Worm (Caenorhabditis elegans) whole organism, dauer: ENCODE data around the gene hlh-4.

ENCODE experiments used
- unc-62 ChIP-seq: sonication (generic microtip); optimal IDR thresholded peaks from 2 replicates; lab custom pipeline; 2017; ENCODE audit warnings: missing biosample characterization, missing genetic modification reagents, missing genetic modification characterization

Gene hlh-4

DNA sequence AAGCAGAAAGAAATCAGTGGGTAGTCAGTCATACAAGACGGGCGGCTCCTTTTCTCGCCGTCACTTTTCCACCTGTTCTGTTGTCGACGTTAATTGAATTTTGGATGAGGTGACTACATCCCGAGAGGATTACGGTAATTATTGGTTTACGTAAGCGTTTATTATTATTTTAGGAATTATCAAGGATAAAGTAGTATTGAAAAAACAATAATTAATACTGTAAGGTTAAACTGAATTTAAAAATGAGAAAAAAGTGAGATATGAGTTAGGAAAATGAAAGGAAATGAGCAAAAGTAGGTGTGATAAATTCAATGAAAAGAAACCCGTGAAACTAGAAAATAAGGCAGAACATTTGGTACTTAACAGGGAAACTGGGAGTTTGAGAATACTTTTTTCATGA, at the start of gene hlh-4:
TSS of gene hlh-4 (minus strand) at position 101 of the 400 bp plus-strand sequence.
- no peak for TF ChIP-seq unc-62 (GFP tag; lab: Kevin White, UChicago)

DNA sequence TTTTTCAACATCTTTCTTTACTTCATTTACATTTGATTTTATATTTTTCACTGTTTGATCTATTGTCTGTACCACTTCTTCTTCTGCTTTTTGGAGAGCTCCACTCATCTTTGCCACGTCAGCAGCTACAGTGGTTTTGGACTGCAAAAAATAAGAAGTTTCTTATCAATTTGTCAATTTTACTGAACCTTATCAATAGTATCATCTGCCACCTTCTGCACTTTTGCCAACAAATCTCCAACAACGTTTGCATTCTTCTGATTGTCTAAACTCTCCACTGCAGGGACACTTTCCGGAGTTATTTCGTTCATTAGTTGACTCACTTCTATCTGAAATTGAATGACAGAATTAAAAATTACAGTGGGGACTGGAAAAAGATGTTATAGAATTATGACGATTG, 47.9 kb upstream of the hlh-4 start:
- TF ChIP-seq unc-62 (GFP tag; lab: Kevin White, UChicago): no peak

- no peak for TF ChIP-seq unc-62 (GFP tag; lab: Kevin White, UChicago)
Observed at ce11 chrIII:9783133-9783590, 44.3 kb upstream of the hlh-4 start.

DNA sequence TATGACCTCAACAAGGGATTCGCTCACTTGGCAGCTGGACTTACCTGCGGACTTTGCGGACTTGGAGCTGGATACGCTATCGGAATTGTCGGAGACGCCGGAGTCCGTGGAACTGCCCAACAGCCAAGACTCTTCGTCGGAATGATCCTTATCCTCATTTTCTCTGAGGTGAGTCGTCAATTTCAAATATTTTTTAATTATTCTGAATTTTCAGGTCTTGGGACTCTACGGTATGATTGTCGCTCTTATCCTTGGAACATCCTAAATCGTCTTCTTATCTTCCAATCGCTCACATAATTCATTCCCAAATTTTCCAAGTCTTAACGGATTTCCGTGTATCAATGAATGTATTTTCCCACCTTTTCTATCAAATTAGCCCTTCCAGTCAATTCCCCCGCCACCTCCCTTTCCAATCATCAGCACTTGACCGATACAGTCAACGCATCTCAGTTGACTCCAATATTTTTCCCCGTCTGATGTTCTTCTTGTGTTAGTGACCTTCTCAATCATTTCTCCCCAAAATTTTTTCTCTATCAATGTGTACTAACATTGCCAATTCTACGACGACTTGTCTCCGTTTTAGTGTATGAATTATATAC, 43.7 kb upstream of the hlh-4 start, which contains the start of gene R10E11.6:
TSS of gene R10E11.6 (plus strand) at position 524 of the 599 bp plus-strand sequence.
- TF ChIP-seq unc-62 (GFP tag; lab: Kevin White, UChicago): no peak

DNA sequence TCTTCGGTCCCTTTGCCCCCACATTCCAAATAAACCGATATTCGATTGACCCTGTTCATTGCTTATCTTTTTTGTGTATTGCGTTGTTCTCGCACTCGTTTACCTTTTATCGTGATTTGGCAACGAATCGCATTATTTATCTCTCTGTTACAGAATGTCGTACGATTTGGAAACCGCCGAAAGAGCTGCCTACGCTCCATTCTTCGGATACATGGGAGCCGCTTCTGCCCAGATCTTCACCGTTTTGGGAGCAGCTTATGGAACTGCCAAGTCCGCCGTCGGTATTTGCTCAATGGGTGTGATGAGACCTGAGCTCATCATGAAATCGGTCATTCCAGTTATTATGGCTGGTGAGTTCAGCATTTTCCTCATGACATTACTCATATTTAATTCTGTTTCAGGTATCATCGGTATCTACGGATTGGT, 43.2 kb upstream of the hlh-4 start, which contains the start of gene vha-2:
TSS of gene vha-2 (plus strand) at position 154 of the 426 bp plus-strand sequence.
- TF ChIP-seq unc-62 (GFP tag; lab: Kevin White, UChicago): no peak

DNA sequence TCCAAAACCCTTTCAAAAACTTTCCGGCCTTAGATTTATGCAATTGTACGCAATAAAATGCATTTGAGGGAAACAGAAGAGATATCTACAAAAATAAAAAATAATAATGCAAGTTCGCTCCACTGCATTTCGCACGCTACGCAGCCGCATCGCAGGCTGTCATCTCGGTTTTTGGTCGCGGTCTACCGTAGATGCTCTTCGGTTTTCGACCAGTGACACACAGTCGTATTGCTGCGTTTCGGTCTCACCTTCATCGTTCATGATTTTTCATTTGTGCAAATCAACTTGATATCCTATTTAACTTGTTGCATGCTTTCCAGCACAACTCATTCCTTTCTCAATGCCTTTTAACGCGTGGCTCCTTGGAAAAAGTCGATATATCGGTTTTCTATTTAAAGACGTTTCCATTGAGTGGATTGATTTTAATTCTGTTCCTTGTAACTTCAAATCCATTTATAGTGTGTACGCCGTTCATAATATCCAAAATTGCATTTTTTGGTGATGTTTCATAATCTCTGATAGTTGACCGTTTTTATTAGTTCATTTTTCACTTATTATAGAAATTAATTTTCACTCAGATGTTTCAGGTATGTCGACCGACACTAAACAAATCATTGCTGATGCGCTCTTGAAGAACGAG, 41.9 kb upstream of the hlh-4 start, which contains the start of gene vha-1:
TSS of gene vha-1 (plus strand) at position 590 of the 640 bp plus-strand sequence.
- TF ChIP-seq unc-62 (GFP tag; lab: Kevin White, UChicago): no peak

DNA sequence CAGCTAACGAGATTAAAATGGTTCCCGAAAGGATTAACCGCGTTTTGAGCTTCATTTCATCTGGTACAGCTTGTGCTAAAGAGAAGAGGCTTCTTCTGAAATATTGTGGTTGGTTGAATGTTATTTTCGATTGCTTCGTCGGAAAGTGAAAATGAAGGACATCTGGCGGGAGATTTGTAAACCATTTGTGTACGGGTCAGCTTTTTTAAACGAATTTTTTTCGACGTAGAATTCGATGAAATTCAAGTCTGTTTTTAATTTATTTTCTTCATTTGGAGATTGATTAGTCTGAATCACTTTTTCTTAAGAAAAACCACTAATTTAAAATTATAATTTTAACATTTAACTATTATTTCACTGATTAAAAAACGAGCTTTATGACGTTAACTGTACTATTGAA, 41.4 kb upstream of the hlh-4 start, which contains the start of gene sqv-3:
TSS of gene sqv-3 (minus strand) at position 101 of the 400 bp plus-strand sequence.
- TF ChIP-seq unc-62 (GFP tag; lab: Kevin White, UChicago): no peak

DNA sequence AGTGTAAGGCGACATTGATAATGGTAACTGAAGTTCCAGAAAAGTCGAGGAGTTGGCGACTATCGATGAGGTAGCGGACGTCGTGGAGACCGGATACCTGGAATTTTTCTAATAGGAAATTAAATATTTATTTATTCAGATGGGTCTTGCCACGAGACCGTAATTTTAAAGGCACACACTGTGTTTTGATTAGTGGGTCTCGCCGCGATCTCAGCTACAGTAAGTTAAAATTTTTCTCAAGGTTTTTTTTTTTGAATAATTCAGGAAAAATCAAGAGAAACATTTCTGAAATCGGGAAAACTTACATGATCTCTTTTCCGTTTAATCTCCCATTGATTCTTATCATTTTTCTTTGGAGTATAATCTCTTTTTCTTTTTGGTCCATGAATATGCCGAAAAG, 40.2 kb upstream of the hlh-4 start:
- TF ChIP-seq unc-62 (GFP tag; lab: Kevin White, UChicago): no peak

- TF ChIP-seq unc-62 (GFP tag; lab: Kevin White, UChicago): no peak
Observed at ce11 chrIII:9776323-9776722, 37.5 kb upstream of the hlh-4 start, which contains the start of gene usp-46. usp-46 (plus strand) TSS chrIII:9776623.

DNA sequence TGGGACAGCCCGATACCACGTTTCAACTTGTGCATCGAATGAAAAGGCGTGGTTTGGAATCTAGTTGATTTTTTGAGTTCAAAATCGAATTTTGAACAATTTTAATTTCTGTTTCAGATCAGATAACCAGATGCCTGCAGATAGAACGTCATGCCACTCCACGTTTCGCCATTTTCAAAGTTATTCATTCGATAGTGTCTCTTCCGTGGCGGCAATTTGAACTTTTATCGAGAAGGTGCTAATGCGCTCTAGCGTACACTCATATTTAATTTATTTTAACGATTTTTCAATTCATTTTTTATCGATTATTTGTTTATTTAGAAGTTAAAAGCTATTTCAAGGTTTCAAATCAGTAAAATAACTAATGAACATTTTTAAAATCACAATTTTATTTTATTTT, 37.1 kb upstream of the hlh-4 start:
- TF ChIP-seq unc-62 (GFP tag; lab: Kevin White, UChicago): no peak

ce11 chrIII:9772394-9772793, 33.5 kb upstream of the hlh-4 start:
- TF ChIP-seq unc-62 (GFP tag; lab: Kevin White, UChicago): no peak

- no peak for TF ChIP-seq unc-62 (GFP tag; lab: Kevin White, UChicago)
Observed at ce11 chrIII:9770590-9770989, 31.7 kb upstream of the hlh-4 start.

DNA sequence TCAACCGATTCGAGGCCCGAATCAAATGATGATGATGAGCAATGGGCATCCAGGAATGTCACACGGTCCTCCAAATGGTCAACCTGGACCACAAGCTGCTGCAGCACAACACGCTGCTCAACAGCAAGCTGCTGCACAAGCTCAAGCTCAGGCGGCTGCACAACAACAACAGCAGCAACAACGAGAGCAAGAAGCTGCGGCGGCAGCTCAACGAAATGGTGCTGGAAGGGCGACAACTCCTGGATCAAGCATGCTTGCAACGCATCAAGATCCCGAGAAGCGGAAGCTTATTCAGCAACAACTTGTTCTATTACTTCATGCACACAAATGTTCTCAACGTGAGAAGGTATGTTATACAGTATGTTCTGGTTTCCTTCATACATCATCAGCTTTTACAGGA, 29.2 kb upstream of the hlh-4 start:
- no peak for TF ChIP-seq unc-62 (GFP tag; lab: Kevin White, UChicago)

DNA sequence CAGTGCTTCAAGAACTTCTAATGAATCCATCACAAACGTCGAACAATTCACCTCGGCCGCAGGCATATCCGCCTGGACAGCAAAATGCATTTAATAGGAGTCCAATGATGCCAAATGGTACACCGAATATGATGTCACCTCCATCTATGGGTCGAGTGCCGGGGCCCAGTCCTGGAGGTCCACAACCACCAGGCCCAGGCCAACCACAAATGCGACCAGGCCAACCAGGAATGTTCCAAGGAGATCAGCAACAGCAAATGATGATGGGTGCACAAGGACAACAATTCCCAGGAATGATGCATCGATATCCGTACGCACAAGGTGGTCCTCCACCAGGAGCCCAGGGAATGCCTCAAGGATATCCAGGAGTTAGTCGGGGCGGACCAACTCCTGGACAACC, 28.2 kb upstream of the hlh-4 start:
- no peak for TF ChIP-seq unc-62 (GFP tag; lab: Kevin White, UChicago)

DNA sequence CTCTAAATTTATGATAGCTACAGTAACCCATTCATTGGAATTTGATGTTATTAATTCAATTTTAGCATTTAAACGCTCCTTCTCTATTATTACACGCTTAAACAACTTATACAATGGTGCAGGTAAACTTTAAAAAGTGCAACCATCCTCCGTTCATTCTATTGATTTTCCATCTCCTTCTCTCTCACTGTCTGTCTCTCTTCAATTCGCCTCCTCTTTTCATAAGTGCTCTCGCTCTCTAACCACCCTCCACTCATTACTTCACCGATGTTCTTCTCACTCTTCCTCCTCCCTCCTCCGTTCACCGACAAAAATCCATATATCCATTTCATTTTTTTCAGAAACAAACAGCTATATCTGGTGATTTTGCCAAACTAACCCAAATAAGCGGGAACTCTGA, 27.3 kb upstream of the hlh-4 start, which contains the start of gene cbp-1:
TSS of gene cbp-1 (plus strand) at position 335 of the 400 bp plus-strand sequence.
- no peak for TF ChIP-seq unc-62 (GFP tag; lab: Kevin White, UChicago)

ce11 chrIII:9765465-9765900, 26.6 kb upstream of the hlh-4 start:
- no peak for TF ChIP-seq unc-62 (GFP tag; lab: Kevin White, UChicago)
